Worm (Caenorhabditis elegans) whole organism, L1 larva: Measurements from ENCODE around the gene F32D8.14.

ENCODE experiments used
- C16A3.4 ChIP-seq: fragments of 150-350 bp; optimal IDR thresholded peaks from 2 replicates; lab custom pipeline; 2014; ENCODE audit warnings: missing biosample characterization, missing genetic modification characterization
- aha-1 ChIP-seq: fragments of 150-350 bp; optimal IDR thresholded peaks from 2 replicates; lab custom pipeline; 2014; ENCODE audit warnings: missing biosample characterization, missing genetic modification characterization
- alr-1 ChIP-seq: fragments of 200-800 bp; sonication (Bioruptor generic); optimal IDR thresholded peaks from 2 replicates; lab custom pipeline; 2018; ENCODE audit warnings: borderline replicate concordance, mild to moderate bottlenecking, missing genetic modification characterization, missing compliant biosample characterization
- blmp-1 ChIP-seq: fragments of 150-350 bp; optimal IDR thresholded peaks from 2 replicates; lab custom pipeline; 2014; ENCODE audit warnings: missing biosample characterization, missing genetic modification characterization
- ceh-63 ChIP-seq: fragments of 200-800 bp; sonication (Bioruptor generic); optimal IDR thresholded peaks from 2 replicates; lab custom pipeline; 2018; ENCODE audit warnings: mild to moderate bottlenecking, missing genetic modification characterization, missing compliant biosample characterization
- ceh-8 ChIP-seq: fragments of 200-800 bp; sonication (Bioruptor generic); optimal IDR thresholded peaks from 2 replicates; lab custom pipeline; 2018; ENCODE audit warnings: mild to moderate bottlenecking, missing genetic modification characterization, moderate library complexity, missing compliant biosample characterization
- ceh-88 ChIP-seq: fragments of 200-800 bp; sonication (Bioruptor generic); IDR thresholded peaks from 2 replicates; pipeline ENCODE4 v1.3.6; 2022; ENCODE audit warnings: missing genetic modification characterization, missing compliant biosample characterization
- dsc-1 ChIP-seq: sonication (generic microtip); optimal IDR thresholded peaks from 2 replicates; lab custom pipeline; 2016; ENCODE audit warnings: mild to moderate bottlenecking, missing genetic modification characterization, missing compliant biosample characterization
- efl-1 ChIP-seq, 4 experiments: fragments of 150-350 bp; optimal IDR thresholded peaks in 3 of 4; peaks in 1 of 4; 1 replicate in 1 of 4; 2 replicates in 3 of 4; lab custom pipeline; 2014; ENCODE audit warnings: missing biosample characterization in 2 of 4, missing genetic modification characterization in 2 of 4, missing genetic modification reagents in 2 of 4
- efl-3 ChIP-seq: fragments of 200-800 bp; sonication (Bioruptor generic); optimal IDR thresholded peaks from 2 replicates; lab custom pipeline; 2018; ENCODE audit warnings: mild to moderate bottlenecking, missing genetic modification characterization, missing compliant biosample characterization
- elt-2 ChIP-seq: sonication (generic microtip); optimal IDR thresholded peaks from 2 replicates; lab custom pipeline; 2016; ENCODE audit warnings: missing genetic modification characterization, mild to moderate bottlenecking, inconsistent platforms, missing compliant biosample characterization, missing genetic modification reagents
- elt-3 ChIP-seq, 6 experiments: fragments of 150-350 bp in 1 of 6; sonication (generic microtip); optimal IDR thresholded peaks; 2 replicates each; lab custom pipeline; 2017 to 2018; ENCODE audit warnings: missing biosample characterization in 6 of 6, missing genetic modification characterization in 6 of 6, inconsistent platforms in 1 of 6
- fkh-4 ChIP-seq: sonication (generic microtip); optimal IDR thresholded peaks from 2 replicates; lab custom pipeline; 2016; ENCODE audit warnings: missing compliant biosample characterization, missing genetic modification characterization, borderline replicate concordance
- fkh-8 ChIP-seq: sonication (generic microtip); optimal IDR thresholded peaks from 2 replicates; lab custom pipeline; 2016; ENCODE audit warnings: mild to moderate bottlenecking, missing genetic modification characterization, missing compliant biosample characterization
- irx-1 ChIP-seq: sonication (generic microtip); optimal IDR thresholded peaks from 2 replicates; lab custom pipeline; 2016; ENCODE audit warnings: missing genetic modification characterization, missing compliant biosample characterization
- isw-1 ChIP-seq: fragments of 200-800 bp; sonication (Bioruptor generic); IDR thresholded peaks from 2 replicates; pipeline ENCODE4 v1.3.6; 2022; ENCODE audit warnings: missing genetic modification characterization, missing compliant biosample characterization
- jun-1 ChIP-seq: fragments of 150-350 bp; optimal IDR thresholded peaks from 2 replicates; lab custom pipeline; 2014; ENCODE audit warnings: missing biosample characterization, missing genetic modification reagents, missing genetic modification characterization
- lin-14 ChIP-seq: fragments of 200-800 bp; sonication (Bioruptor generic); optimal IDR thresholded peaks from 2 replicates; lab custom pipeline; 2018; ENCODE audit warnings: mild to moderate bottlenecking, missing genetic modification characterization, moderate library complexity, missing compliant biosample characterization
- lin-15B ChIP-seq: fragments of 150-350 bp; sonication (generic microtip); optimal IDR thresholded peaks from 3 replicates; lab custom pipeline; 2014; ENCODE audit warnings: missing biosample characterization, missing genetic modification characterization
- lin-35 ChIP-seq, 2 experiments: fragments of 150-350 bp; optimal IDR thresholded peaks; 2 replicates each; lab custom pipeline; 2014; ENCODE audit warnings: missing biosample characterization in 2 of 2, missing genetic modification characterization in 2 of 2, missing genetic modification reagents in 2 of 2
- mdl-1 ChIP-seq, 2 experiments: fragments of 150-350 bp; optimal IDR thresholded peaks; 2 replicates each; lab custom pipeline; 2014 to 2017; ENCODE audit warnings: missing biosample characterization in 2 of 2, missing genetic modification characterization in 2 of 2, inconsistent platforms in 1 of 2
- mep-1 ChIP-seq: fragments of 150-350 bp; optimal IDR thresholded peaks from 2 replicates; lab custom pipeline; 2014; ENCODE audit warnings: missing biosample characterization, missing genetic modification characterization
- nhr-19 ChIP-seq: fragments of 200-800 bp; sonication (Bioruptor generic); conservative IDR thresholded peaks from 2 replicates; pipeline ENCODE4 v1.3.6; 2022; ENCODE audit warnings: missing genetic modification characterization, missing compliant biosample characterization
- nhr-20 ChIP-seq: sonication (generic microtip); optimal IDR thresholded peaks from 2 replicates; lab custom pipeline; 2016; ENCODE audit warnings: mild to moderate bottlenecking, missing genetic modification characterization, missing compliant biosample characterization
- nhr-71 ChIP-seq: sonication (generic microtip); optimal IDR thresholded peaks from 2 replicates; lab custom pipeline; 2016; ENCODE audit warnings: mild to moderate bottlenecking, missing genetic modification characterization, moderate library complexity, missing compliant biosample characterization
- nhr-84 ChIP-seq: sonication (generic microtip); optimal IDR thresholded peaks from 2 replicates; lab custom pipeline; 2017; ENCODE audit warnings: missing biosample characterization, missing genetic modification characterization
- nhr-85 ChIP-seq: sonication (generic microtip); peaks from one replicate; lab custom pipeline; 2016; ENCODE audit warnings: missing genetic modification characterization, inconsistent platforms, missing compliant biosample characterization
- nhr-90 ChIP-seq: sonication (generic microtip); optimal IDR thresholded peaks from 2 replicates; lab custom pipeline; 2016; ENCODE audit warnings: mild to moderate bottlenecking, missing genetic modification characterization, missing compliant biosample characterization; ENCODE audit not compliant: poor library complexity
- pax-3 ChIP-seq: fragments of 200-800 bp; sonication (Bioruptor generic); optimal IDR thresholded peaks from 2 replicates; lab custom pipeline; 2018; ENCODE audit warnings: mild to moderate bottlenecking, missing genetic modification characterization, moderate library complexity, missing compliant biosample characterization
- skn-1 ChIP-seq: fragments of 150-350 bp; optimal IDR thresholded peaks from 2 replicates; lab custom pipeline; 2014; ENCODE audit warnings: missing biosample characterization, missing genetic modification characterization
- snu-23 ChIP-seq: sonication (generic microtip); optimal IDR thresholded peaks from 2 replicates; lab custom pipeline; 2016; ENCODE audit warnings: missing genetic modification characterization, missing compliant biosample characterization
- sox-4 ChIP-seq: sonication (generic microtip); optimal IDR thresholded peaks from 2 replicates; lab custom pipeline; 2016; ENCODE audit warnings: missing genetic modification characterization, missing compliant biosample characterization
- sup-37 ChIP-seq: fragments of 200-800 bp; sonication (Bioruptor generic); optimal IDR thresholded peaks from 2 replicates; lab custom pipeline; 2018; ENCODE audit warnings: mild to moderate bottlenecking, missing genetic modification characterization, missing compliant biosample characterization
- unc-30 ChIP-seq: sonication (generic microtip); optimal IDR thresholded peaks from 2 replicates; lab custom pipeline; 2017; ENCODE audit warnings: missing biosample characterization, missing genetic modification characterization
- unc-62 ChIP-seq: fragments of 150-350 bp; optimal IDR thresholded peaks from 2 replicates; lab custom pipeline; 2014; ENCODE audit warnings: missing biosample characterization, missing genetic modification reagents, missing genetic modification characterization
- unc-86 ChIP-seq: sonication (generic microtip); optimal IDR thresholded peaks from 2 replicates; lab custom pipeline; 2016; ENCODE audit warnings: missing genetic modification characterization, missing compliant biosample characterization
- zag-1 ChIP-seq: fragments of 150-350 bp; optimal IDR thresholded peaks from 2 replicates; lab custom pipeline; 2014; ENCODE audit warnings: missing biosample characterization, missing genetic modification characterization
- ztf-11 ChIP-seq, 2 experiments: sonication (generic microtip); optimal IDR thresholded peaks; 2 replicates each; lab custom pipeline; 2016 to 2017; ENCODE audit warnings: missing genetic modification characterization in 2 of 2, missing biosample characterization in 1 of 2, missing compliant biosample characterization in 1 of 2

F32D8.14 gene

ce11 chrV:10859775-10860174 is 34.8 kb downstream of the F32D8.14 start (continued):
- TF ChIP-seq ceh-8 (GFP tag; lab: Kevin White, UChicago), result no peak
- TF ChIP-seq efl-1 (optimal IDR thresholded peaks at IDR 0.05; lab: Kevin White, UChicago), result no peak
- TF ChIP-seq efl-1 (GFP tag; optimal IDR thresholded peaks at IDR 0.05 in 1 of 2; lab: Kevin White, UChicago), result no peak
- no peak for TF ChIP-seq C16A3.4 (tag; lab: Kevin White, UChicago)
- peak; percentile 56 for TF ChIP-seq elt-2 (tag; lab: Kevin White, UChicago)
- no peak for TF ChIP-seq ztf-11 (tag; optimal IDR thresholded peaks at IDR 0.05; lab: Kevin White, UChicago)
- TF ChIP-seq fkh-8 (tag; lab: Kevin White, UChicago), result no peak
- TF ChIP-seq skn-1 (tag; lab: Kevin White, UChicago), result no peak
- TF ChIP-seq sox-4 (tag; lab: Kevin White, UChicago), result no peak
- no peak for TF ChIP-seq ceh-88 (GFP tag; lab: Robert Waterston, UW)
- no peak for TF ChIP-seq dsc-1 (tag; lab: Kevin White, UChicago)
- no peak for TF ChIP-seq sup-37
- no peak for TF ChIP-seq unc-86 (tag; lab: Kevin White, UChicago)
- TF ChIP-seq pax-3 (tag; lab: Kevin White, UChicago), result no peak

ce11 chrV:10859048-10859637 is 35.4 kb downstream of the F32D8.14 start:
- no peak for TF ChIP-seq nhr-84
- no peak for TF ChIP-seq ceh-63
- peak in 1 of 2 experiments; percentile 49 for TF ChIP-seq lin-35 (GFP tag; optimal IDR thresholded peaks at IDR 0.05; lab: Kevin White, UChicago)
- peak; percentile 10 for TF ChIP-seq mep-1 (tag; lab: Kevin White, UChicago)
- peak; percentile 57 for TF ChIP-seq lin-14 (GFP tag; lab: Kevin White, UChicago)
- TF ChIP-seq unc-62 (GFP tag; lab: Kevin White, UChicago), result no peak
- no peak for TF ChIP-seq elt-2 (tag; lab: Kevin White, UChicago)
- peak in 3 of 6 experiments; percentile 8 to 42 (median 32) for TF ChIP-seq elt-3 (tag; optimal IDR thresholded peaks at IDR 0.05; lab: Kevin White, UChicago)
- peak; percentile 43 for TF ChIP-seq snu-23
- no peak for TF ChIP-seq isw-1 (GFP tag; lab: Robert Waterston, UW)
- TF ChIP-seq mdl-1 (tag; optimal IDR thresholded peaks at IDR 0.05; lab: Kevin White, UChicago), result peak in 1 of 2 experiments; percentile 24
- no peak for TF ChIP-seq sox-4 (tag; lab: Kevin White, UChicago)
- TF ChIP-seq efl-3 (GFP tag; lab: Kevin White, UChicago), result no peak
- TF ChIP-seq alr-1 (tag; lab: Kevin White, UChicago), result no peak
- TF ChIP-seq zag-1 (tag; lab: Kevin White, UChicago), result no peak
- TF ChIP-seq efl-1 (optimal IDR thresholded peaks at IDR 0.05; lab: Kevin White, UChicago), result no peak
- TF ChIP-seq efl-1 (GFP tag; optimal IDR thresholded peaks at IDR 0.05 in 1 of 2; lab: Kevin White, UChicago), result peak in 1 of 2 experiments; percentile 75
- TF ChIP-seq aha-1, result no peak
- peak; percentile 21 for TF ChIP-seq nhr-90 (tag; lab: Kevin White, UChicago)
- TF ChIP-seq fkh-4 (tag; lab: Kevin White, UChicago), result no peak
- TF ChIP-seq lin-15B (tag; lab: Kevin White, UChicago), result no peak
- TF ChIP-seq blmp-1 (tag; lab: Kevin White, UChicago), result peak; percentile 76
- peak; percentile 88 for TF ChIP-seq nhr-85 (tag; lab: Kevin White, UChicago)
- no peak for TF ChIP-seq ztf-11 (tag; optimal IDR thresholded peaks at IDR 0.05; lab: Kevin White, UChicago)
- no peak for TF ChIP-seq jun-1 (tag; lab: Kevin White, UChicago)
- no peak for TF ChIP-seq unc-30 (tag; lab: Kevin White, UChicago)
- TF ChIP-seq nhr-71 (tag; lab: Kevin White, UChicago), result peak; percentile 46
- TF ChIP-seq nhr-20 (tag; lab: Kevin White, UChicago), result peak; percentile 45
- no peak for TF ChIP-seq irx-1 (tag; lab: Kevin White, UChicago)
- TF ChIP-seq nhr-19 (GFP tag; lab: Robert Waterston, UW), result 0 out of 2 replicates have a peak, but pooled peaks have one; percentile 5
